2 worm cellular contexts compared by ENCODE assay signal in the genomic region with DNA sequence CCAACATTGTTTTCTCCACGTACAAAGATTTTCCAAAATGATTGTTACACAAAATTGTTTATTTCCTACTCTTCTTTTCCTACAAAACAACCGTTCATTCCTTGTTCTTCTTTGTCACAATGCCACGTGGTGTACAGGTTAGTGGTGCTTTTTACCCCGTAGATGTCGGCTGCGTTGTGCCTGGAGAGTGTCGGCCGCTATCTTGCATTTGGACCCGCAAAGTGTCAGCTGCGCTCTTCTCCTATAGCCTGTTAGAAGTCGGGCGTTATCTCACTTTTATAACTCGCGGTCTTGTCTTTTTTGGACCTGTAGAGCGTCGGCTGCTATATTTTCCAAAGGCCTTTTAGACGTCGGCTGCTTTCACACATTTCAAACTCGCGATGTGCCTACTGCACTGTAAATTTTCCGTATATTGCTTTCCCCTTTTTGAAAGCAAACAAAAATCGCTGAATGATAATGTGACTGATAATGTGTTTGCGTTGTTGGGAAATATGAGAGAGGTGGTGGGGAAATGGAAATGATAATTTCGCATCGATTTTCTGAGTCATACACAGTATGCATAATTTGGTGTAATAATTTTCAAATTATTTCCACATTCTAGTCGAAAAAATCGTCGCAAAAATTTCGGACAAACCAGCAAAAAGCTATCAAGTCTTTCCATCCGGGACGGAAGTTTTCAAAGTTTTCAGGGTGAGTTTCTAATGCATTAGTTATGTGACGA.
A peak's percentile ranks its signal among the peaks of the same experiment; 100 is the strongest.
TF ChIP-seq lines count a peak whose summit lies in the region.

Gene F01D5.8, plus strand, starts transcription at position 51 of the 721 bp plus-strand sequence.

TF ChIP-seq in whole organism, L1 larva, 84 proteins besides CTCF, POLR2A, EP300 and RAD21 (continued from another document):
- TF ChIP-seq jun-1 (tag; optimal IDR thresholded peaks at IDR 0.05; lab: Kevin White, UChicago): no peak
- no peak for TF ChIP-seq nhr-76 (tag; optimal IDR thresholded peaks at IDR 0.05; lab: Kevin White, UChicago)
- TF ChIP-seq efl-1 (optimal IDR thresholded peaks at IDR 0.05; lab: Kevin White, UChicago): no peak
- peak in 1 of 2 experiments; percentile 62 for TF ChIP-seq efl-1 (GFP tag; optimal IDR thresholded peaks at IDR 0.05 in 1 of 2; lab: Kevin White, UChicago)
- peak; percentile 33 for TF ChIP-seq elt-2 (tag; optimal IDR thresholded peaks at IDR 0.05; lab: Kevin White, UChicago)
- TF ChIP-seq ama-1 (optimal IDR thresholded peaks at IDR 0.05; lab: Kevin White, UChicago): no peak
- no peak for TF ChIP-seq C16A3.4 (tag; optimal IDR thresholded peaks at IDR 0.05; lab: Kevin White, UChicago)
- no peak for TF ChIP-seq nhr-20 (tag; optimal IDR thresholded peaks at IDR 0.05; lab: Kevin White, UChicago)
- TF ChIP-seq xbp-1 (tag; optimal IDR thresholded peaks at IDR 0.05; lab: Kevin White, UChicago): no peak
- TF ChIP-seq swsn-7 (tag; optimal IDR thresholded peaks at IDR 0.05; lab: Kevin White, UChicago): no peak

TF ChIP-seq in whole organism, L4 larva, 104 proteins besides CTCF, POLR2A, EP300 and RAD21 (continued from another document):
- TF ChIP-seq daf-16 (GFP tag; optimal IDR thresholded peaks at IDR 0.05; lab: Kevin White, UChicago) (no peak), daf-16 (tag; optimal IDR thresholded peaks at IDR 0.05; lab: Kevin White, UChicago) (peak; percentile 45), lir-3 (tag; optimal IDR thresholded peaks at IDR 0.05; lab: Kevin White, UChicago) (no peak), Y75B8A.6 (GFP tag; IDR thresholded peaks at IDR 0.05; lab: Robert Waterston, UW) (no peak)
